Worm (Caenorhabditis elegans): Measurements from ENCODE around the gene srpa-68.
A peak's percentile ranks its signal among the peaks of the same experiment; 100 is the strongest.

The srpa-68 gene

DNA sequence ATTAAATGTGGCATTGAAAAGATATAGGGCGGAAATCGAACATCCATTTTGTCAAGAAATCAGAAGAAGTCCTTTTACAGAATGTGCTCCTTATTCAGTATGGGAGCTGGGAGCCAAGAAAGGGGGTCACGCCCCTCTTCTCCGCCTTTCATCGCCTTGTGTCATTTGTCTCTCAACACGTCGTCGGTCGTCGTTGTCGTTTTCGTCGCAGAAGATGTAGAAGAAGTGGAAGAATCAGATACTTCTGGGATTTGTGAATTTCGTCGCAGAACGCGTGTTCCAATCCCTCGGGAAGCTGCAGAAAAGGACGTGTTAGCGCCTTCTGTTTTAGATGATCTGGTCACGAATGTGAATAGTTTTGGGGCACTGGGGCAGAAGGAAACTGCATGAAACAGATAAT is 14.5 kb downstream of the srpa-68 start, which contains the start of gene bnc-1:
TSS of gene bnc-1 (minus strand) at position 101 of the 400 bp plus-strand sequence.
- TF ChIP-seq ztf-22 (GFP tag; optimal IDR thresholded peaks at IDR 0.05): no peak
- TF ChIP-seq tbp1 (GFP tag; optimal IDR thresholded peaks at IDR 0.05): no peak
- no peak for TF ChIP-seq fkh-3 (tag; optimal IDR thresholded peaks at IDR 0.05)
- TF ChIP-seq ceh-79 (tag; optimal IDR thresholded peaks at IDR 0.05): no peak
- no peak for TF ChIP-seq lsy-27 (tag; optimal IDR thresholded peaks at IDR 0.05; ENCODE audit: borderline replicate concordance, insufficient read depth)
- TF ChIP-seq zfh-2 (GFP tag; conservative IDR thresholded peaks at IDR 0.05): no peak

DNA sequence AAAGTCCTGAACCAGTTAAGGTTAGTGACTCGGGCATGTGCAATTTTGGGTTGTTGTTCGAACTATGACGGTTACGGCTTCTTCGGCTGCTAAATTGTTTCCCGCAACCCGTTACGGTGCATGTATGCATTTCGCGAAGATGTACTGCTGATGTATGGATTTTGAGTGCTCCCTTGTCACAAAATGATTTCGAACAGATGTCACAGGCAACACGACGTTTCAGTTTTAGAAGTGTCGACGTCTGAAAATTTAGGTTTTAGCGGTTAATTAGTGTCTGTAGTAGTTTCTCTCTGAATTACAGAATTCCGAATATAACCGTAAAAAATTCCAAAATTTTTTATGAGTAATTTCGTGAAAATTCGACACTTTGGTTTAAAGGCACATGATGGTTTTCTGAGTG is 15.7 kb downstream of the srpa-68 start:
- TF ChIP-seq ceh-58 (GFP tag; IDR thresholded peaks at IDR 0.05): no peak
- no peak for TF ChIP-seq Y67H2A.10 (GFP tag; conservative IDR thresholded peaks at IDR 0.05)
- TF ChIP-seq Y53G8AR.9 (GFP tag; conservative IDR thresholded peaks at IDR 0.05): no peak
- TF ChIP-seq lsl-1 (GFP tag; optimal IDR thresholded peaks at IDR 0.05): no peak
- no peak for TF ChIP-seq fkh-3 (tag; optimal IDR thresholded peaks at IDR 0.05)
- TF ChIP-seq unc-130 (GFP tag; optimal IDR thresholded peaks at IDR 0.05): no peak
- no peak for TF ChIP-seq unc-62 (GFP tag; optimal IDR thresholded peaks at IDR 0.05)
- no peak for TF ChIP-seq ceh-100 (GFP tag; IDR thresholded peaks at IDR 0.05)
- TF ChIP-seq egl-18 (GFP tag; IDR thresholded peaks at IDR 0.05): no peak
- no peak for TF ChIP-seq sea-2 (GFP tag; IDR thresholded peaks at IDR 0.05)
- no peak for TF ChIP-seq let-607 (tag; optimal IDR thresholded peaks at IDR 0.05)
- TF ChIP-seq mxl-1 (tag; optimal IDR thresholded peaks at IDR 0.05): no peak
- TF ChIP-seq pha-4 (tag; optimal IDR thresholded peaks at IDR 0.05): no peak
- TF ChIP-seq die-1 (tag; optimal IDR thresholded peaks at IDR 0.05): no peak
- no peak for TF ChIP-seq F57A8.1 (GFP tag; optimal IDR thresholded peaks at IDR 0.05)
- TF ChIP-seq Y95B8A.8 (GFP tag; IDR thresholded peaks at IDR 0.05): no peak
- no peak for TF ChIP-seq nfyb-1 (GFP tag; IDR thresholded peaks at IDR 0.05)
- TF ChIP-seq T26A5.8 (tag; optimal IDR thresholded peaks at IDR 0.05): no peak
- peak; percentile 67 for TF ChIP-seq hrde-1 (tag; optimal IDR thresholded peaks at IDR 0.05; ENCODE audit: borderline replicate concordance)
- TF ChIP-seq ceh-40 (GFP tag; IDR thresholded peaks at IDR 0.05): no peak
- TF ChIP-seq ztf-28 (GFP tag; IDR thresholded peaks at IDR 0.05): 0 out of 2 replicates have a peak, but pooled peaks have one; percentile 9
- no peak for TF ChIP-seq mcd-1 (GFP tag; IDR thresholded peaks at IDR 0.05)
- no peak for TF ChIP-seq him-1 (tag; optimal IDR thresholded peaks at IDR 0.05)
- TF ChIP-seq egl-44 (GFP tag; IDR thresholded peaks at IDR 0.05): no peak
- no peak for TF ChIP-seq F10E7.11 (tag; optimal IDR thresholded peaks at IDR 0.05)
- no peak for TF ChIP-seq hmg-20 (GFP tag; IDR thresholded peaks at IDR 0.05)
- no peak for TF ChIP-seq athp-1 (tag; optimal IDR thresholded peaks at IDR 0.05)
- TF ChIP-seq Y79H2A.3 (GFP tag; conservative IDR thresholded peaks at IDR 0.05): 0 out of 2 replicates have a peak, but pooled peaks have one; percentile 43
- no peak for TF ChIP-seq F33H1.4 (GFP tag; IDR thresholded peaks at IDR 0.05)
- no peak for TF ChIP-seq lag-1 (GFP tag; IDR thresholded peaks at IDR 0.05)
- TF ChIP-seq madf-6 (GFP tag; IDR thresholded peaks at IDR 0.05): no peak
- TF ChIP-seq attf-3 (GFP tag; conservative IDR thresholded peaks at IDR 0.05): 0 out of 2 replicates have a peak, but pooled peaks have one; percentile 20
- TF ChIP-seq madf-3 (GFP tag; IDR thresholded peaks at IDR 0.05): 0 out of 2 replicates have a peak, but pooled peaks have one; percentile 44
- no peak for TF ChIP-seq gei-17 (GFP tag; optimal IDR thresholded peaks at IDR 0.05)
- TF ChIP-seq ztf-25 (GFP tag; IDR thresholded peaks at IDR 0.05): no peak
- TF ChIP-seq nfya-2 (GFP tag; IDR thresholded peaks at IDR 0.05): 0 out of 2 replicates have a peak, but pooled peaks have one; percentile 44
- no peak for TF ChIP-seq dpl-1 (GFP tag; optimal IDR thresholded peaks at IDR 0.05)
- peak in 1 of 3 experiments; percentile 4 for TF ChIP-seq lin-35 (GFP tag; optimal IDR thresholded peaks at IDR 0.05)
- no peak for TF ChIP-seq dox-1 (GFP tag; IDR thresholded peaks at IDR 0.05)
- TF ChIP-seq hsf-1 (GFP tag; IDR thresholded peaks at IDR 0.05): no peak
- TF ChIP-seq ama-1 (optimal IDR thresholded peaks at IDR 0.05): no peak
- no peak for TF ChIP-seq ama-1 (GFP tag; optimal IDR thresholded peaks at IDR 0.05)
- no peak for TF ChIP-seq aptf-3 (GFP tag; IDR thresholded peaks at IDR 0.05)

All from whole organism, young adult.